Worm (Caenorhabditis elegans): ENCODE measurements around the gene nfx-1.

ce11 chrIII:6364395-6364794 is 10.8 kb upstream of the nfx-1 start:
- TF ChIP-seq mel-28 (tag; optimal IDR thresholded peaks at IDR 0.05; ENCODE audit: borderline replicate concordance), result no peak
- no peak for TF ChIP-seq dpl-1 (GFP tag; optimal IDR thresholded peaks at IDR 0.05)
- TF ChIP-seq dpff-1 (tag; optimal IDR thresholded peaks at IDR 0.05), result no peak
- no peak for TF ChIP-seq ceh-91 (GFP tag; IDR thresholded peaks at IDR 0.05)
- TF ChIP-seq pha-4 (tag; optimal IDR thresholded peaks at IDR 0.05), result no peak
- no peak for TF ChIP-seq madf-8 (GFP tag; conservative IDR thresholded peaks at IDR 0.05)
- TF ChIP-seq madf-6 (GFP tag; IDR thresholded peaks at IDR 0.05), result no peak
- TF ChIP-seq mcd-1 (GFP tag; IDR thresholded peaks at IDR 0.05), result no peak
- no peak for TF ChIP-seq C17E4.6 (GFP tag; IDR thresholded peaks at IDR 0.05)

Measured in whole organism, young adult.